Worm (Caenorhabditis elegans): ENCODE data around the gene pho-1.

DNA sequence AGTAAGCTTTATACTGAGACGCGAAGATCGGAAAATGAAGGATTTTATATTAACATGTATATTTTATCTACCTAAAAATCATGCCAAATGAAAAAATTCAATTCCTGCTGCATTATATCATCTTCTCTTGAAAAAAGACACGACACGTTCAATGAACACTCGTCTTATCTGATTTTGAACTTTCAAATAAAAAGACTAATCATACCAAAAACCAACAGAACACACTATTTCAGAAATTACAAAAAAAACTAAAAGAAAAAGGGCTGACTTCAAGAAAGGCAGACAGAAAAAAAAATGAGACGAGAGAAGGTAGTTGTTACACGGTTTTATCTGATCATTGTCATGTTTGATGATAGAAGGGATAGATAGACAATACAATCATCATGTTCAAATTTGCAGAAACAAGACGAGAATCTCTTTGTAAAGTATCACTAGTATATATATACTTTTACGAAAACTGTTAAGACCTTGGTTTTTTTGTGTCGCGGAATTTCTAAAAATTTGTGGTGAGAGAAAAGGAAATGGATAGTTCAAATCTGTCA, 47.2 kb upstream of the pho-1 start:
- TF ChIP-seq sptf-1 (tag; optimal IDR thresholded peaks at IDR 0.05) (no peak), nhr-12 (tag; optimal IDR thresholded peaks at IDR 0.05) (no peak), ces-1 (GFP tag; optimal IDR thresholded peaks at IDR 0.05) (no peak)

Data from whole organism, mixed stage, embryonic.